Fruit fly (Drosophila melanogaster): ENCODE results near the gene sens-2.

Gene sens-2

dm6 chr2L:6787973-6788368 is 33.8 kb upstream of the sens-2 start (continued):
- TF ChIP-seq CG2889 (GFP tag; IDR thresholded peaks at IDR 0.05) (no peak), CG3407 (GFP tag; optimal IDR thresholded peaks at IDR 0.05) (no peak), NC2α (GFP tag; optimal IDR thresholded peaks at IDR 0.05) (peak; percentile 48), sc (optimal IDR thresholded peaks at IDR 0.05) (no peak), sc (GFP tag; optimal IDR thresholded peaks at IDR 0.05) (peak; percentile 65), Atf3 (GFP tag; optimal IDR thresholded peaks at IDR 0.05) (peak; percentile 30), tll (GFP tag; optimal IDR thresholded peaks at IDR 0.05) (no peak), Mad (GFP tag; optimal IDR thresholded peaks at IDR 0.05) (peak; percentile 12), chinmo (GFP tag; IDR thresholded peaks at IDR 0.05; ENCODE audit: partially characterized antibody) (no peak), CG12299 (tag; optimal IDR thresholded peaks at IDR 0.05) (no peak), z (GFP tag; IDR thresholded peaks at IDR 0.05) (no peak), CG15073 (GFP tag; optimal IDR thresholded peaks at IDR 0.05) (peak; percentile 6), cad (GFP tag; optimal IDR thresholded peaks at IDR 0.05) (no peak), Lhr (GFP tag; optimal IDR thresholded peaks at IDR 0.05) (no peak), seq (GFP tag; IDR thresholded peaks at IDR 0.05) (no peak), mirr (GFP tag; optimal IDR thresholded peaks at IDR 0.05) (no peak), CG7839 (tag; optimal IDR thresholded peaks at IDR 0.05) (peak; percentile 71), Bteb2 (GFP tag; optimal IDR thresholded peaks at IDR 0.05) (no peak), Hr78 (GFP tag; optimal IDR thresholded peaks at IDR 0.05) (no peak), CG4282 (GFP tag; optimal IDR thresholded peaks at IDR 0.05) (no peak), nerfin-2 (GFP tag; IDR thresholded peaks at IDR 0.05; ENCODE audit: partially characterized antibody) (no peak), Nf-YA (GFP tag; IDR thresholded peaks at IDR 0.05) (no peak), lola (GFP tag; optimal IDR thresholded peaks at IDR 0.05) (peak in 1 of 3 experiments; percentile 42)

dm6 chr2L:6789358-6789757 is 32.4 kb upstream of the sens-2 start:
- no peak for TF ChIP-seq NFAT (GFP tag; IDR thresholded peaks at IDR 0.05)
- TF ChIP-seq CG5953 (GFP tag; IDR thresholded peaks at IDR 0.05) = no peak
- TF ChIP-seq CG15479 (GFP tag; optimal IDR thresholded peaks at IDR 0.05) = peak; percentile 25
- no peak for TF ChIP-seq CG3995 (GFP tag; optimal IDR thresholded peaks at IDR 0.05)
- peak; percentile 15 for TF ChIP-seq Nf-YC (tag; optimal IDR thresholded peaks at IDR 0.05)
- no peak for TF ChIP-seq NK7.1 (GFP tag; optimal IDR thresholded peaks at IDR 0.05)
- TF ChIP-seq Gug (GFP tag; IDR thresholded peaks at IDR 0.05) = no peak
- TF ChIP-seq Hey (tag; optimal IDR thresholded peaks at IDR 0.05) = peak; percentile 31
- no peak for TF ChIP-seq CG1529 (GFP tag; optimal IDR thresholded peaks at IDR 0.05)
- TF ChIP-seq slbo (GFP tag; IDR thresholded peaks at IDR 0.05) = no peak
- TF ChIP-seq wdn (GFP tag; IDR thresholded peaks at IDR 0.05) = no peak
- no peak for TF ChIP-seq bbx (GFP tag; IDR thresholded peaks at IDR 0.05; ENCODE audit: partially characterized antibody)
- no peak for TF ChIP-seq Ptx1 (GFP tag; IDR thresholded peaks at IDR 0.05)
- no peak for TF ChIP-seq CG3407 (GFP tag; optimal IDR thresholded peaks at IDR 0.05)
- TF ChIP-seq Oaz (GFP tag; IDR thresholded peaks at IDR 0.05) = no peak
- peak; percentile 16 for TF ChIP-seq pros (GFP tag; optimal IDR thresholded peaks at IDR 0.05)
- TF ChIP-seq sna (GFP tag; IDR thresholded peaks at IDR 0.05; ENCODE audit: partially characterized antibody) = no peak
- no peak for TF ChIP-seq CG12659 (GFP tag; optimal IDR thresholded peaks at IDR 0.05)
- no peak for TF ChIP-seq sqz (GFP tag; optimal IDR thresholded peaks at IDR 0.05)
- TF ChIP-seq Atf6 (GFP tag; IDR thresholded peaks at IDR 0.05) = 0 out of 2 replicates have a peak, but pooled peaks have one; percentile 9
- peak; percentile 25 for TF ChIP-seq CG12071 (GFP tag; optimal IDR thresholded peaks at IDR 0.05)
- no peak for TF ChIP-seq CG10366 (GFP tag; IDR thresholded peaks at IDR 0.05)
- TF ChIP-seq CkIIα-i1 (GFP tag; IDR thresholded peaks at IDR 0.05) = no peak
- no peak for TF ChIP-seq CG1603 (tag; optimal IDR thresholded peaks at IDR 0.05)
- no peak for TF ChIP-seq CG8290 (GFP tag; optimal IDR thresholded peaks at IDR 0.05)
- peak in 1 of 2 experiments; percentile 9 for TF ChIP-seq CG8290 (tag; optimal IDR thresholded peaks at IDR 0.05)
- no peak for TF ChIP-seq CG6791 (GFP tag; IDR thresholded peaks at IDR 0.05; ENCODE audit: partially characterized antibody)
- peak; percentile 25 for TF ChIP-seq BtbVII (GFP tag; optimal IDR thresholded peaks at IDR 0.05)
- TF ChIP-seq CG3163 (GFP tag; optimal IDR thresholded peaks at IDR 0.05) = no peak
- TF ChIP-seq CG4730 (GFP tag; IDR thresholded peaks at IDR 0.05) = no peak

Data from whole organism, embryonic.